Fruit fly (Drosophila melanogaster) whole organism, embryonic: ENCODE measurements around the gene htk.

Experiments
- ATbp ChIP-seq: fragments of 200-800 bp; sonication (Bioruptor generic); optimal IDR thresholded peaks from 2 replicates; lab custom pipeline; 2017; ENCODE audit warnings: missing biosample characterization, mild to moderate bottlenecking, missing genetic modification characterization, missing genetic modification reagents
- CG11093 ChIP-seq: fragments of 200-800 bp; sonication (Bioruptor generic); IDR thresholded peaks from 3 replicates; pipeline ENCODE4 v1.3.6; 2022; ENCODE audit warnings: missing biosample characterization, missing genetic modification characterization
- CG11695 ChIP-seq: fragments of 200-800 bp; sonication (Bioruptor generic); IDR thresholded peaks from 3 replicates; pipeline ENCODE4 v1.3.6; 2022; ENCODE audit warnings: missing biosample characterization, missing genetic modification characterization
- CG12071 ChIP-seq: fragments of 200-800 bp; sonication (Bioruptor generic); optimal IDR thresholded peaks from 3 replicates; lab custom pipeline; 2018; ENCODE audit warnings: missing biosample characterization, mild to moderate bottlenecking, missing genetic modification characterization
- CG12391 ChIP-seq: fragments of 200-800 bp; sonication (Bioruptor generic); optimal IDR thresholded peaks from 3 replicates; lab custom pipeline; 2018; ENCODE audit warnings: missing biosample characterization, mild to moderate bottlenecking, missing genetic modification characterization, moderate library complexity
- CG15269 ChIP-seq: fragments of 200-800 bp; sonication (Bioruptor generic); optimal IDR thresholded peaks from 2 replicates; lab custom pipeline; 2018; ENCODE audit warnings: missing biosample characterization, mild to moderate bottlenecking, missing genetic modification characterization, moderate library complexity
- CG1529 ChIP-seq: fragments of 200-800 bp; sonication (Bioruptor generic); optimal IDR thresholded peaks from 3 replicates; lab custom pipeline; 2018; ENCODE audit warnings: missing biosample characterization, missing genetic modification characterization
- CG1647 ChIP-seq: fragments of 200-800 bp; sonication (Bioruptor generic); optimal IDR thresholded peaks from 3 replicates; lab custom pipeline; 2016; ENCODE audit warnings: missing biosample characterization, missing genetic modification characterization
- CG17612 ChIP-seq: fragments of 200-800 bp; sonication (Bioruptor generic); IDR thresholded peaks from 2 replicates; pipeline ENCODE4 v1.3.6; 2022; ENCODE audit warnings: missing biosample characterization, missing genetic modification characterization
- CG1792 ChIP-seq: fragments of 200-800 bp; sonication (Bioruptor generic); optimal IDR thresholded peaks from 2 replicates; lab custom pipeline; 2016; ENCODE audit warnings: missing biosample characterization, missing genetic modification characterization
- CG18262 ChIP-seq: fragments of 200-800 bp; optimal IDR thresholded peaks from 3 replicates; lab custom pipeline; 2019; ENCODE audit warnings: missing biosample characterization, mild to moderate bottlenecking, missing genetic modification characterization, moderate library complexity
- CG18764 ChIP-seq: fragments of 200-800 bp; sonication (Bioruptor generic); optimal IDR thresholded peaks from 3 replicates; lab custom pipeline; 2016; ENCODE audit warnings: missing biosample characterization, missing genetic modification characterization
- CG2712 ChIP-seq: fragments of 200-800 bp; optimal IDR thresholded peaks from 3 replicates; lab custom pipeline; 2019; ENCODE audit warnings: missing biosample characterization, mild to moderate bottlenecking, missing genetic modification characterization, moderate library complexity
- CG2875 ChIP-seq: fragments of 200-800 bp; sonication (Bioruptor generic); optimal IDR thresholded peaks from 2 replicates; lab custom pipeline; 2017; ENCODE audit warnings: missing biosample characterization, mild to moderate bottlenecking, missing genetic modification characterization, missing genetic modification reagents
- CG30403 ChIP-seq: fragments of 200-800 bp; sonication (Bioruptor generic); optimal IDR thresholded peaks from 3 replicates; lab custom pipeline; 2016; ENCODE audit warnings: missing biosample characterization, missing genetic modification characterization
- CG3847 ChIP-seq: fragments of 200-800 bp; sonication (Bioruptor generic); IDR thresholded peaks from 2 replicates; pipeline ENCODE4 v1.3.6; 2022; ENCODE audit warnings: missing biosample characterization, missing genetic modification characterization
- CG7556 ChIP-seq: fragments of 200-800 bp; sonication (Bioruptor generic); optimal IDR thresholded peaks from 2 replicates; lab custom pipeline; 2017; ENCODE audit warnings: missing biosample characterization, mild to moderate bottlenecking, missing genetic modification characterization
- CG8388 ChIP-seq: fragments of 200-800 bp; sonication (Bioruptor generic); optimal IDR thresholded peaks from 2 replicates; lab custom pipeline; 2019; ENCODE audit warnings: missing biosample characterization, mild to moderate bottlenecking, missing genetic modification characterization, moderate library complexity
- CG9817 ChIP-seq: fragments of 200-800 bp; sonication (Bioruptor generic); optimal IDR thresholded peaks from 2 replicates; lab custom pipeline; 2018; ENCODE audit warnings: missing biosample characterization, mild to moderate bottlenecking, missing genetic modification characterization, moderate library complexity
- D19A ChIP-seq: fragments of 200-800 bp; optimal IDR thresholded peaks from 3 replicates; lab custom pipeline; 2019; ENCODE audit warnings: missing biosample characterization, mild to moderate bottlenecking, missing genetic modification characterization, moderate library complexity
- D19B ChIP-seq: fragments of 200-800 bp; sonication (Bioruptor generic); optimal IDR thresholded peaks from 2 replicates; lab custom pipeline; 2017; ENCODE audit warnings: missing biosample characterization, mild to moderate bottlenecking, missing genetic modification characterization
- Dek ChIP-seq: fragments of 200-800 bp; sonication (Bioruptor generic); optimal IDR thresholded peaks from 3 replicates; lab custom pipeline; 2019; ENCODE audit warnings: missing biosample characterization, mild to moderate bottlenecking, missing genetic modification characterization, moderate library complexity
- Jarid2 ChIP-seq: fragments of 200-800 bp; sonication (Bioruptor generic); optimal IDR thresholded peaks from 3 replicates; lab custom pipeline; 2017; ENCODE audit warnings: mild to moderate bottlenecking, missing biosample characterization, missing genetic modification reagents, missing genetic modification characterization
- MBD-R2 ChIP-seq: fragments of 200-800 bp; sonication (Bioruptor generic); IDR thresholded peaks from 2 replicates; pipeline ENCODE4 v1.3.6; 2022; ENCODE audit warnings: missing biosample characterization, missing genetic modification characterization
- NFAT ChIP-seq: fragments of 200-800 bp; sonication (Bioruptor generic); IDR thresholded peaks from 2 replicates; pipeline ENCODE4 v1.3.6; 2022; ENCODE audit warnings: missing biosample characterization, missing genetic modification characterization
- NK7.1 ChIP-seq: fragments of 200-800 bp; sonication (Bioruptor generic); optimal IDR thresholded peaks from 3 replicates; lab custom pipeline; 2016; ENCODE audit warnings: missing biosample characterization, missing genetic modification characterization
- Sry-β ChIP-seq: fragments of 200-800 bp; sonication (Bioruptor generic); optimal IDR thresholded peaks from 2 replicates; lab custom pipeline; 2018; ENCODE audit warnings: missing biosample characterization, mild to moderate bottlenecking, missing genetic modification characterization, moderate library complexity
- Tbp ChIP-seq: fragments of >200 bp; optimal IDR thresholded peaks from 2 replicates; lab custom pipeline; 2018; ENCODE audit warnings: missing biosample characterization, missing genetic modification characterization
- Usf ChIP-seq: fragments of 200-800 bp; sonication (Bioruptor generic); optimal IDR thresholded peaks from 2 replicates; lab custom pipeline; 2017; ENCODE audit warnings: missing genotype, missing biosample characterization, missing genetic modification characterization
- abd-A ChIP-seq: fragments of 200-800 bp; sonication (Bioruptor generic); optimal IDR thresholded peaks from 3 replicates; lab custom pipeline; 2019; ENCODE audit warnings: missing biosample characterization, mild to moderate bottlenecking, missing genetic modification characterization, moderate library complexity
- al ChIP-seq: fragments of 200-800 bp; sonication (Bioruptor generic); IDR thresholded peaks from 2 replicates; pipeline ENCODE4 v1.3.6; 2022; ENCODE audit warnings: missing biosample characterization, missing genetic modification characterization
- bowl ChIP-seq: fragments of 200-800 bp; sonication (Bioruptor generic); IDR thresholded peaks from 2 replicates; pipeline ENCODE4 v1.3.6; 2022; ENCODE audit warnings: missing biosample characterization, missing genetic modification characterization
- cato ChIP-seq: fragments of 200-800 bp; sonication (Bioruptor generic); optimal IDR thresholded peaks from 2 replicates; lab custom pipeline; 2016; ENCODE audit warnings: missing biosample characterization, missing genetic modification characterization, borderline replicate concordance
- chinmo ChIP-seq: fragments of 200-800 bp; sonication (Bioruptor generic); IDR thresholded peaks from 4 replicates; pipeline ENCODE4 v1.3.6; 2022; ENCODE audit warnings: missing biosample characterization, missing genetic modification characterization; ENCODE audit not compliant: partially characterized antibody
- dmrt11E ChIP-seq: fragments of 200-800 bp; sonication (Bioruptor generic); optimal IDR thresholded peaks from 3 replicates; lab custom pipeline; 2018; ENCODE audit warnings: missing biosample characterization, mild to moderate bottlenecking, missing genetic modification characterization, moderate library complexity
- ind ChIP-seq: fragments of 200-800 bp; sonication (Bioruptor generic); optimal IDR thresholded peaks from 3 replicates; lab custom pipeline; 2016; ENCODE audit warnings: missing biosample characterization, missing genetic modification characterization
- jigr1 ChIP-seq: fragments of 200-800 bp; sonication (Bioruptor generic); IDR thresholded peaks from 3 replicates; pipeline ENCODE4 v1.3.6; 2022; ENCODE audit warnings: missing biosample characterization, missing genetic modification characterization
- jing ChIP-seq: fragments of 200-800 bp; sonication (Bioruptor generic); optimal IDR thresholded peaks from 2 replicates; lab custom pipeline; 2018; ENCODE audit warnings: missing biosample characterization, mild to moderate bottlenecking, missing genetic modification characterization
- ken ChIP-seq: fragments of 200-800 bp; sonication (Bioruptor generic); IDR thresholded peaks from 3 replicates; pipeline ENCODE4 v1.3.6; 2022; ENCODE audit warnings: missing biosample characterization, missing genetic modification characterization
- knrl ChIP-seq: fragments of 200-800 bp; sonication (Bioruptor generic); IDR thresholded peaks from 3 replicates; pipeline ENCODE4 v1.3.6; 2022; ENCODE audit warnings: missing biosample characterization, missing genetic modification characterization; ENCODE audit not compliant: partially characterized antibody
- nom ChIP-seq: fragments of 200-800 bp; sonication (Bioruptor generic); optimal IDR thresholded peaks from 2 replicates; lab custom pipeline; 2017; ENCODE audit warnings: missing biosample characterization, missing genetic modification characterization, mild to moderate bottlenecking, moderate library complexity, missing genetic modification reagents
- pnt ChIP-seq: fragments of 200-800 bp; sonication (Bioruptor generic); optimal IDR thresholded peaks from 3 replicates; lab custom pipeline; 2016; ENCODE audit warnings: missing biosample characterization, missing genetic modification characterization
- repo ChIP-seq: fragments of 200-800 bp; sonication (Bioruptor generic); optimal IDR thresholded peaks from 2 replicates; lab custom pipeline; 2016; ENCODE audit warnings: missing biosample characterization, missing genetic modification characterization
- schlank ChIP-seq: fragments of 200-800 bp; sonication (Bioruptor generic); optimal IDR thresholded peaks from 2 replicates; lab custom pipeline; 2018; ENCODE audit warnings: missing biosample characterization, mild to moderate bottlenecking, missing genetic modification characterization
- trh ChIP-seq: fragments of 200-800 bp; sonication (Bioruptor generic); optimal IDR thresholded peaks from 2 replicates; lab custom pipeline; 2016; ENCODE audit warnings: missing biosample characterization, missing genetic modification characterization
- vnd ChIP-seq: fragments of 200-800 bp; sonication (Bioruptor generic); IDR thresholded peaks from 3 replicates; pipeline ENCODE4 v1.3.6; 2022; ENCODE audit warnings: missing biosample characterization, missing genetic modification characterization; ENCODE audit not compliant: partially characterized antibody

Gene htk

dm6 chrX:18838929-18839576 lies 4.4 kb upstream of the htk start (continued):
- TF ChIP-seq Tbp (no peak), cato (GFP tag; lab: Kevin White, UChicago) (no peak), abd-A (no peak), Dek (tag; lab: Kevin White, UChicago) (no peak), ATbp (peak; percentile 45), CG12071 (GFP tag; lab: Kevin White, UChicago) (no peak), MBD-R2 (GFP tag; lab: Robert Waterston, UW) (no peak), D19B (GFP tag; lab: Kevin White, UChicago) (no peak), CG17612 (GFP tag; lab: Robert Waterston, UW) (no peak)

- TF ChIP-seq CG18262 (tag; lab: Kevin White, UChicago) (peak; percentile 92), CG11695 (GFP tag; lab: Robert Waterston, UW) (peak; percentile 82), abd-A (no peak), CG30403 (GFP tag; lab: Kevin White, UChicago) (peak; percentile 95), CG3847 (GFP tag; lab: Robert Waterston, UW) (peak; percentile 86), repo (GFP tag; lab: Kevin White, UChicago) (peak; percentile 2), Jarid2 (GFP tag; lab: Kevin White, UChicago) (peak; percentile 52), CG9817 (tag; lab: Kevin White, UChicago) (peak; percentile 81), NFAT (GFP tag; lab: Robert Waterston, UW) (peak; percentile 61; the same call in 1 of the 2 replicates), Sry-β (GFP tag; lab: Kevin White, UChicago) (no peak), CG11093 (GFP tag; lab: Robert Waterston, UW) (peak; percentile 71), bowl (GFP tag; lab: Robert Waterston, UW) (peak; percentile 41; the same call in 1 of the 2 replicates), al (GFP tag; lab: Robert Waterston, UW) (peak; percentile 62), jigr1 (GFP tag; lab: Robert Waterston, UW) (no peak), CG7556 (GFP tag; lab: Kevin White, UChicago) (peak; percentile 90), Dek (tag; lab: Kevin White, UChicago) (peak; percentile 86), NK7.1 (peak; percentile 21), CG1792 (GFP tag; lab: Kevin White, UChicago) (peak; percentile 54), CG2875 (GFP tag; lab: Kevin White, UChicago) (peak; percentile 69), D19A (tag; lab: Kevin White, UChicago) (peak; percentile 99), jing (GFP tag; lab: Kevin White, UChicago) (peak; percentile 78), nom (GFP tag; lab: Kevin White, UChicago) (peak; percentile 76), ken (GFP tag; lab: Robert Waterston, UW) (peak; percentile 60; the same call in 1 of the 3 replicates), CG15269 (peak; percentile 89), CG8388 (GFP tag; lab: Kevin White, UChicago) (peak; percentile 84), dmrt11E (tag; lab: Kevin White, UChicago) (peak; percentile 72), CG12391 (tag; lab: Kevin White, UChicago) (peak; percentile 90), pnt (peak; percentile 61), CG1647 (GFP tag; lab: Kevin White, UChicago) (peak; percentile 64), chinmo (GFP tag; lab: Robert Waterston, UW) (no peak), vnd (peak; percentile 44; the same call in 1 of the 3 replicates), schlank (tag; lab: Kevin White, UChicago) (peak; percentile 61), CG2712 (tag; lab: Kevin White, UChicago) (peak; percentile 87), CG18764 (GFP tag; lab: Kevin White, UChicago) (peak; percentile 72), Usf (GFP tag; lab: Kevin White, UChicago) (peak; percentile 81), CG1529 (GFP tag; lab: Kevin White, UChicago) (peak; percentile 73), trh (GFP tag; lab: Kevin White, UChicago) (peak; percentile 46), ind (peak; percentile 88), knrl (GFP tag; lab: Robert Waterston, UW) (peak; percentile 44; the same call in 1 of the 3 replicates)
Observed at dm6 chrX:18848338-18849021, 5.0 kb downstream of the htk start, which contains the start of gene shop. Gene shop, minus strand, starts transcription at chrX:18848566.
